Worm (Caenorhabditis elegans) whole organism, L3 larva: ENCODE measurements around the gene T28F3.8.

ENCODE experiments used
- ZK546.5 ChIP-seq: sonication (generic microtip); optimal IDR thresholded peaks from 2 replicates; lab custom pipeline; 2017; ENCODE audit warnings: missing biosample characterization, missing genetic modification characterization
- aly-2 ChIP-seq: fragments of 150-350 bp; optimal IDR thresholded peaks from 2 replicates; lab custom pipeline; 2014; ENCODE audit warnings: missing biosample characterization, missing genetic modification characterization
- ama-1 ChIP-seq: fragments of 150-350 bp; optimal IDR thresholded peaks from 2 replicates; lab custom pipeline; 2018
- ceh-16 ChIP-seq: sonication (generic microtip); optimal IDR thresholded peaks from 2 replicates; lab custom pipeline; 2017; ENCODE audit warnings: missing biosample characterization, missing genetic modification characterization
- ceh-28 ChIP-seq: fragments of 150-350 bp; optimal IDR thresholded peaks from 2 replicates; lab custom pipeline; 2014; ENCODE audit warnings: missing biosample characterization, missing genetic modification reagents, missing genetic modification characterization
- ceh-9 ChIP-seq: sonication (generic microtip); optimal IDR thresholded peaks from 2 replicates; lab custom pipeline; 2018; ENCODE audit warnings: missing biosample characterization, missing genetic modification characterization
- egl-5 ChIP-seq: fragments of 150-350 bp; optimal IDR thresholded peaks from 2 replicates; lab custom pipeline; 2017; ENCODE audit warnings: missing biosample characterization, missing genetic modification reagents, missing genetic modification characterization, inconsistent platforms
- elt-1 ChIP-seq: fragments of 150-350 bp; optimal IDR thresholded peaks from 2 replicates; lab custom pipeline; 2014; ENCODE audit warnings: missing biosample characterization, missing genetic modification characterization
- elt-2 ChIP-seq: sonication (generic microtip); optimal IDR thresholded peaks from 2 replicates; lab custom pipeline; 2016; ENCODE audit warnings: missing genetic modification reagents, mild to moderate bottlenecking, missing genetic modification characterization, missing compliant biosample characterization
- fkh-10 ChIP-seq: sonication (generic microtip); optimal IDR thresholded peaks from 2 replicates; lab custom pipeline; 2017; ENCODE audit warnings: missing biosample characterization, missing genetic modification reagents, missing genetic modification characterization
- fkh-2 ChIP-seq: fragments of 150-350 bp; optimal IDR thresholded peaks from 2 replicates; lab custom pipeline; 2014; ENCODE audit warnings: missing biosample characterization, missing genetic modification reagents, missing genetic modification characterization
- fos-1 ChIP-seq: fragments of 150-350 bp; optimal IDR thresholded peaks from 2 replicates; lab custom pipeline; 2014; ENCODE audit warnings: missing biosample characterization, missing genetic modification characterization
- jun-1 ChIP-seq: fragments of 150-350 bp; optimal IDR thresholded peaks from 2 replicates; lab custom pipeline; 2014; ENCODE audit warnings: missing biosample characterization, missing genetic modification reagents, missing genetic modification characterization
- lin-15B ChIP-seq: fragments of 150-350 bp; optimal IDR thresholded peaks from 2 replicates; lab custom pipeline; 2014; ENCODE audit warnings: missing biosample characterization, missing genetic modification characterization
- lin-39 ChIP-seq: fragments of 150-350 bp; optimal IDR thresholded peaks from 2 replicates; lab custom pipeline; 2018; ENCODE audit warnings: missing biosample characterization, missing genetic modification reagents, missing genetic modification characterization
- lsy-12 ChIP-seq: sonication (generic microtip); optimal IDR thresholded peaks from 2 replicates; lab custom pipeline; 2016; ENCODE audit warnings: mild to moderate bottlenecking, missing genetic modification characterization, missing compliant biosample characterization
- mml-1 ChIP-seq: fragments of 150-350 bp; sonication (generic microtip); optimal IDR thresholded peaks from 3 replicates; lab custom pipeline; 2014; ENCODE audit warnings: missing biosample characterization, missing genetic modification characterization
- nfya-1 ChIP-seq: sonication (generic microtip); optimal IDR thresholded peaks from 2 replicates; lab custom pipeline; 2017; ENCODE audit warnings: missing genetic modification characterization, mild to moderate bottlenecking, missing compliant biosample characterization, antibody characterized with exemption, moderate library complexity; ENCODE audit not compliant: insufficient read depth
- nhr-23 ChIP-seq: fragments of 150-350 bp; optimal IDR thresholded peaks from 2 replicates; lab custom pipeline; 2014; ENCODE audit warnings: missing biosample characterization, missing genetic modification reagents, missing genetic modification characterization
- nhr-237 ChIP-seq: fragments of 150-350 bp; optimal IDR thresholded peaks from 2 replicates; lab custom pipeline; 2014; ENCODE audit warnings: missing biosample characterization, missing genetic modification characterization
- nhr-25 ChIP-seq: sonication (generic microtip); optimal IDR thresholded peaks from 2 replicates; lab custom pipeline; 2017; ENCODE audit warnings: missing biosample characterization, missing genetic modification characterization
- nhr-28 ChIP-seq: fragments of 150-350 bp; optimal IDR thresholded peaks from 2 replicates; lab custom pipeline; 2014; ENCODE audit warnings: missing biosample characterization, missing genetic modification characterization
- nhr-43 ChIP-seq: sonication (generic microtip); optimal IDR thresholded peaks from 2 replicates; lab custom pipeline; 2016; ENCODE audit warnings: mild to moderate bottlenecking, missing genetic modification characterization, missing compliant biosample characterization; ENCODE audit not compliant: poor library complexity, severe bottlenecking
- nhr-67 ChIP-seq: fragments of 150-350 bp; optimal IDR thresholded peaks from 2 replicates; lab custom pipeline; 2014; ENCODE audit warnings: missing biosample characterization, missing genetic modification characterization
- nhr-76 ChIP-seq: fragments of 150-350 bp; sonication (generic microtip); optimal IDR thresholded peaks from 5 replicates; lab custom pipeline; 2014; ENCODE audit warnings: missing biosample characterization, missing genetic modification characterization
- pha-4 ChIP-seq: fragments of 150-350 bp; optimal IDR thresholded peaks from 2 replicates; lab custom pipeline; 2014; ENCODE audit warnings: missing biosample characterization, missing genetic modification reagents, missing genetic modification characterization
- pqm-1 ChIP-seq: fragments of 150-350 bp; optimal IDR thresholded peaks from 2 replicates; lab custom pipeline; 2017; ENCODE audit warnings: missing biosample characterization, missing genetic modification characterization, inconsistent platforms
- sea-2 ChIP-seq: fragments of 150-350 bp; sonication (generic microtip); optimal IDR thresholded peaks from 4 replicates; lab custom pipeline; 2014; ENCODE audit warnings: missing biosample characterization, missing genetic modification reagents, missing genetic modification characterization
- skn-1 ChIP-seq: fragments of 150-350 bp; optimal IDR thresholded peaks from 2 replicates; lab custom pipeline; 2014; ENCODE audit warnings: missing biosample characterization, missing genetic modification characterization
- snpc-4 ChIP-seq: fragments of 150-350 bp; optimal IDR thresholded peaks from 2 replicates; lab custom pipeline; 2014; ENCODE audit warnings: missing biosample characterization, missing genetic modification characterization
- tbx-2 ChIP-seq: sonication (generic microtip); optimal IDR thresholded peaks from 2 replicates; lab custom pipeline; 2016; ENCODE audit warnings: mild to moderate bottlenecking, missing genetic modification characterization, missing compliant biosample characterization
- unc-39 ChIP-seq: sonication (generic microtip); optimal IDR thresholded peaks from 4 replicates; lab custom pipeline; 2017; ENCODE audit warnings: missing biosample characterization, missing genetic modification characterization
- unc-62 ChIP-seq: fragments of 150-350 bp; sonication (generic microtip); optimal IDR thresholded peaks from 4 replicates; lab custom pipeline; 2014; ENCODE audit warnings: missing biosample characterization, missing genetic modification reagents, missing genetic modification characterization
- zag-1 ChIP-seq: fragments of 150-350 bp; optimal IDR thresholded peaks from 2 replicates; lab custom pipeline; 2014; ENCODE audit warnings: missing biosample characterization, missing genetic modification characterization
- ztf-11 ChIP-seq: fragments of 150-350 bp; optimal IDR thresholded peaks from 2 replicates; lab custom pipeline; 2014; ENCODE audit warnings: missing biosample characterization, missing genetic modification characterization
- ztf-4 ChIP-seq: fragments of 150-350 bp; optimal IDR thresholded peaks from 2 replicates; lab custom pipeline; 2014; ENCODE audit warnings: missing biosample characterization, missing genetic modification characterization

Gene T28F3.8

DNA sequence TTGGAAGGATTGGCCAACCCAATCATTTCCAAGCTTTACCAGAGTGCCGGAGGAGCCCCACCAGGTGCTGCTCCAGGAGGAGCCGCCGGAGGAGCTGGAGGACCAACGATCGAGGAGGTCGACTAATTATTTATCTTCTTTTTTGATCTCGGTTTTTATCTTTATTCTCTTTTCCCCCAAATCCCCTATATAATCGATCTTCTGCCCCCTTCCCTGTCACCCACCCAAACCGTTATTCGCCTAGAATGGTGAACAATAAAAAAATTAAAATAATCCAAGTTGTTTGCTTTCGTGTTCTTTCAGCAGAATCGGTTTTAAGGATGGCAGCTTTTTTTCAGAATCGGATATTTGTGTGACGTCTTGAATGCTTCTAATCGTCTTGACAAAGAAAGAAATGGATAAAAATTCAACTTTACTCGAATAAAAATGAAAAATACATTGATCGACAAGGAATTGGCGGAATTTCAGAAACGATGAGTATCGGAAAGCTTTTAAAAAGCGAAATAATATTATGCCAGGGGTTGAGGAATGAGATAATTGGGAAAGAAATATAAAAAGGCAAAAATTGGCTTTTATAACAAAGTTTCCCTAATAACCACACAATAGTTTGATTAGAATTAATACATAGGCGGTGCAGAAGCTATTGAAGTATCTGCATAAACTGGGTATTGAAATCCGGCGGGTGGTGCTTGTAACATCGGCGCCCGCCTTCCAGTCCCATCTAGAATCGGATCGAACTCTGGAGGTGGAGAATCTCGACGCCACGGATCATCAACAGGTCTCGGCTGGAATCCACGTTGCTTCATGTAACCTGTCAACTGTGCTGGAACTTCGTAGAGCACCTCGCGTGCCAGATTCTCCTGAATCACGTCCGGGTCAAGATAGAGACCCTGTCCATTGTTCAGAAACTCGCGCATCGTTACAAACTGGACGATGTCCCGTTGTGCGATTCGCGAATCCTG, 25.8 kb downstream of the T28F3.8 start:
- TF ChIP-seq nhr-237 (no peak), pha-4 (tag; lab: Kevin White, UChicago) (peak; percentile 88), unc-62 (GFP tag; lab: Kevin White, UChicago) (peak; percentile 51), nhr-23 (tag; lab: Kevin White, UChicago) (peak; percentile 42), skn-1 (no peak), nfya-1 (tag; lab: Kevin White, UChicago) (peak; percentile 64), ceh-16 (tag; lab: Kevin White, UChicago) (no peak), nhr-25 (tag; lab: Kevin White, UChicago) (peak; percentile 76), sea-2 (GFP tag; lab: Kevin White, UChicago) (no peak), snpc-4 (peak; percentile 49), fkh-2 (no peak), lsy-12 (tag; lab: Kevin White, UChicago) (peak; percentile 75), aly-2 (tag; lab: Kevin White, UChicago) (peak; percentile 87), ztf-4 (peak; percentile 87), fos-1 (peak; percentile 77), tbx-2 (tag; lab: Kevin White, UChicago) (peak; percentile 84), elt-2 (tag; lab: Kevin White, UChicago) (peak; percentile 62), jun-1 (tag; lab: Kevin White, UChicago) (peak; percentile 65), nhr-43 (peak; percentile 61), ama-1 (lab: Kevin White, UChicago) (peak; percentile 99), ceh-28 (tag; lab: Kevin White, UChicago) (peak; percentile 30)

DNA sequence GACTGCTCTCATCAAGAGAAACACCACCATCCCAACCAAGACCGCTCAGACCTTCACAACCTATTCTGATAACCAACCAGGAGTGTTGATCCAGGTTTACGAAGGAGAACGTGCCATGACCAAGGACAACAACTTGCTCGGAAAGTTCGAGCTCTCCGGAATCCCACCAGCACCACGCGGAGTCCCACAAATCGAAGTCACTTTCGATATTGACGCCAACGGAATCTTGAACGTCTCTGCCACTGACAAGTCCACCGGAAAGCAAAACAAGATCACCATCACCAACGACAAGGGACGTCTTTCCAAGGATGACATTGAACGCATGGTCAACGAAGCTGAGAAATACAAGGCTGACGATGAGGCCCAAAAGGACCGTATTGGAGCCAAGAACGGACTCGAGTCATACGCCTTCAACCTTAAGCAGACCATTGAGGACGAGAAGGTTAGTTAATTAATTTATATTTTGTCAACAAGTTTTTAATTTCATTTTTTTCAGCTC, 26.6 kb downstream of the T28F3.8 start:
- TF ChIP-seq ztf-11 (tag; lab: Kevin White, UChicago) (no peak), nfya-1 (tag; lab: Kevin White, UChicago) (peak; percentile 1), ama-1 (lab: Kevin White, UChicago) (peak; percentile 95), nhr-25 (tag; lab: Kevin White, UChicago) (peak; percentile 58)

DNA sequence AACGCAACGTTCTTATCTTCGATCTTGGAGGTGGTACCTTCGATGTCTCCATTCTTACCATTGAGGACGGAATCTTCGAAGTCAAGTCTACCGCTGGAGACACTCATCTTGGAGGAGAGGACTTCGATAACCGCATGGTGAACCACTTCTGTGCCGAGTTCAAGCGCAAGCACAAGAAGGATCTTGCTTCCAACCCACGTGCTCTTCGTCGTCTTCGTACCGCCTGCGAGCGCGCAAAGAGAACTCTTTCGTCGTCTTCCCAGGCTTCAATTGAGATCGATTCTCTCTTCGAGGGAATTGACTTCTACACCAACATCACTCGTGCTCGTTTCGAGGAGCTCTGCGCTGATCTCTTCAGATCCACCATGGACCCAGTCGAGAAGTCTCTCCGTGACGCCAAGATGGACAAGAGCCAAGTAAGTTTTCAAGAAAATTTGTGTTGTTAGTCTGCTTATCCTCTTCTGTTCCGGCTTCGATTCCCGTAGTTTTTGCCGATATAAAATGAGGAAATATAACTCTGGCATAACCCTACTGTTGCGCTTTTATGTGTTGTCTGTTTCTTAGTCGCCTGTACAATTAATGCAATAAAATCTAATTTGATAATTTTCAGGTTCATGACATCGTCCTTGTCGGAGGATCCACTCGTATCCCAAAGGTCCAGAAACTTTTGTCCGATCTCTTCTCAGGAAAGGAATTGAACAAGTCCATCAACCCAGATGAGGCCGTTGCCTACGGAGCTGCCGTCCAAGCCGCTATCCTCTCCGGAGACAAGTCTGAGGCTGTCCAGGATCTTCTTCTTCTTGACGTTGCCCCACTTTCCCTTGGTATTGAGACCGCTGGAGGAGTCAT, 27.3 kb downstream of the T28F3.8 start:
- TF ChIP-seq nhr-25 (tag; lab: Kevin White, UChicago) (peak; percentile 45), elt-1 (tag; lab: Kevin White, UChicago) (no peak), nfya-1 (tag; lab: Kevin White, UChicago) (no peak), snpc-4 (peak; percentile 8), ceh-9 (tag; lab: Kevin White, UChicago) (no peak), ceh-16 (tag; lab: Kevin White, UChicago) (peak; percentile 30), ama-1 (lab: Kevin White, UChicago) (peak; percentile 26)
- TF ChIP-seq, all 47 proteins: peak for 4

DNA sequence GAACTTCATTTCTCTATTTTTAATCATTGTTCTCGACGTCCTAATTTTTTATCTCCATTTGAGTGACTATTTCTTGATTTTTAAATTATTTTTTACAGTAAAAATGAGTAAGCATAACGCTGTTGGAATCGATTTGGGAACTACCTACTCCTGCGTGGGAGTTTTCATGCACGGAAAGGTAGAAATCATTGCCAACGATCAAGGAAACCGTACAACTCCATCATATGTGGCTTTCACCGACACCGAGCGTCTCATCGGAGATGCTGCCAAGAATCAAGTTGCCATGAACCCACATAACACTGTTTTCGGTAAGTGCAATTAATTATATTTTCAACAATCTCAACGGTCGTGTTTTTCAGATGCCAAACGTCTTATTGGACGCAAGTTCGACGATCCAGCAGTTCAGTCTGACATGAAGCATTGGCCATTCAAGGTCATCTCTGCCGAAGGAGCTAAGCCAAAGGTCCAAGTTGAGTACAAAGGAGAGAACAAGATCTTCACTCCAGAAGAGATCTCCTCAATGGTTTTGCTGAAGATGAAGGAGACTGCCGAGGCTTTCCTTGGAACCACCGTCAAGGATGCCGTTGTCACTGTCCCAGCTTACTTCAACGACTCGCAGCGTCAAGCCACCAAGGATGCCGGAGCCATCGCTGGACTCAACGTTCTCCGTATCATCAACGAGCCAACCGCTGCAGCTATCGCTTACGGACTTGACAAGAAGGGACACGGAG, 28.1 kb downstream of the T28F3.8 start, which contains the start of gene hsp-1:
Gene hsp-1 (plus strand): TSS at position 99 of the 731 bp plus-strand sequence.
- TF ChIP-seq skn-1, result no peak
- TF ChIP-seq fos-1, result no peak
- TF ChIP-seq ceh-16 (tag; lab: Kevin White, UChicago), result no peak
- TF ChIP-seq lin-39 (tag; lab: Kevin White, UChicago), result peak; percentile 12
- TF ChIP-seq ama-1 (lab: Kevin White, UChicago), result peak; percentile 88
- TF ChIP-seq, all 47 proteins: peak for 2

DNA sequence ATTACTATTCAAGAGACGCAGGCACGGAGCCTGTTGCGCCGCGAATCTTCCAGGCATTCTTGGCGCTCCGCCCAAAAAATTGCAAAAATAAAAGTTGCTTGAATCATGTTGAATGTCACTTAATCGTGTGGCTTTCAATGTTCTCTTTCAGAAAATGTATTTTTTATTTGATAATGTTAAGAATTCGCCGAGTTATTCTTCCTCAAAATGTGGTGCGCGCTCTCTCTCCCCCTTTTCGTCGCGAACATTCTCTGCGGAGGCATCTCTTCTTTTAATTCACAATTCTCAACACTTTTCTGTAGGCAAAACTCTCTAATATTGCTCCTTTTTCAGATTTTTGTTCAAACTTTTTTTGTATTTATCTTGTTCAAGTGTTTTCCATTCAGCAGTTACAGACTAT, 28.8 kb downstream of the T28F3.8 start:
- TF ChIP-seq egl-5, result peak; percentile 97
- TF ChIP-seq zag-1, result peak; percentile 34
- TF ChIP-seq aly-2 (tag; lab: Kevin White, UChicago), result no peak
- no peak for TF ChIP-seq ztf-11 (tag; lab: Kevin White, UChicago)
- TF ChIP-seq elt-2 (tag; lab: Kevin White, UChicago), result peak; percentile 83
- peak; percentile 100 for TF ChIP-seq fkh-10
- peak; percentile 94 for TF ChIP-seq nfya-1 (tag; lab: Kevin White, UChicago)
- TF ChIP-seq unc-39 (tag; lab: Kevin White, UChicago), result no peak
- no peak for TF ChIP-seq fkh-2
- peak; percentile 92 for TF ChIP-seq pqm-1 (tag; lab: Kevin White, UChicago)
- peak; percentile 3 for TF ChIP-seq ceh-16 (tag; lab: Kevin White, UChicago)
- TF ChIP-seq ceh-28 (tag; lab: Kevin White, UChicago), result peak; percentile 89
- peak; percentile 22 for TF ChIP-seq nhr-67 (tag; lab: Kevin White, UChicago)
- TF ChIP-seq ceh-9 (tag; lab: Kevin White, UChicago), result no peak
- TF ChIP-seq nhr-28 (tag; lab: Kevin White, UChicago), result no peak
- peak; percentile 50 for TF ChIP-seq nhr-237
- peak; percentile 88 for TF ChIP-seq lin-15B (tag; lab: Kevin White, UChicago)
- TF ChIP-seq fos-1, result peak; percentile 91
- TF ChIP-seq ZK546.5 (tag; lab: Kevin White, UChicago), result peak; percentile 49
- peak; percentile 96 for TF ChIP-seq pha-4 (tag; lab: Kevin White, UChicago)
- no peak for TF ChIP-seq mml-1
- peak; percentile 73 for TF ChIP-seq nhr-76 (tag; lab: Kevin White, UChicago)
